Worm (Caenorhabditis elegans) whole organism, L3 larva: ENCODE results near the gene srab-26.

ENCODE experiments used
- lin-39 ChIP-seq: fragments of 150-350 bp; optimal IDR thresholded peaks from 2 replicates; lab custom pipeline; 2018; ENCODE audit warnings: missing biosample characterization, missing genetic modification reagents, missing genetic modification characterization
- pha-4 ChIP-seq: fragments of 150-350 bp; optimal IDR thresholded peaks from 2 replicates; lab custom pipeline; 2014; ENCODE audit warnings: missing biosample characterization, missing genetic modification reagents, missing genetic modification characterization
- tbx-2 ChIP-seq: sonication (generic microtip); optimal IDR thresholded peaks from 2 replicates; lab custom pipeline; 2016; ENCODE audit warnings: mild to moderate bottlenecking, missing genetic modification characterization, missing compliant biosample characterization

- no peak for TF ChIP-seq tbx-2
- no peak for TF ChIP-seq pha-4
- TF ChIP-seq lin-39 (tag; lab: Kevin White, UChicago): no peak
Measured at ce11 chrV:9848576-9848975, 30.7 kb downstream of the srab-26 start.
